Fruit fly (Drosophila melanogaster): ENCODE results near the gene CG10428.
A peak's percentile ranks its signal among the peaks of the same experiment; 100 is the strongest.

The CG10428 gene

DNA sequence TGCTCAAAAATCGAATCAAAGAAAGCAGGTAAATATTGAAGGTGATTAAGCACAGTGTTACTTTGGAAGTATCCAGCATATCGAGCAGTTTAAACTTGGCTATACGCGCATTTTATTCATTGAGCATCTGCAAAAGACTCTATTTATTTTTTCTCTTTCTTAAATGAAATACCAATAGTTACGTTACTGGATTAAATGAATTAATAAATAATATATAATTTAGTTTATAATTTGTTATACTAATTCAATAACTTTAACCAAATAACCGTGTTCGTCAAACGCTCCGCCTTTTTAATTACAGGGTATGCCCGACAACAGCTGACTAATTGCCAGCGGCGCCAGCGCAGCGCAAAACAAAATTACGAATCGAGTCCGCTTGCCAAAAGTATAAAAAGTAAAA is 18.2 kb downstream of the CG10428 start (continued):
- peak; percentile 19; the same call in 1 of the 3 replicates for TF ChIP-seq CG34422 (GFP tag; IDR thresholded peaks at IDR 0.05)
- no peak for TF ChIP-seq Elba2 (GFP tag; optimal IDR thresholded peaks at IDR 0.05)
- TF ChIP-seq CG6854 (GFP tag; optimal IDR thresholded peaks at IDR 0.05) = no peak
- no peak for TF ChIP-seq sr (GFP tag; IDR thresholded peaks at IDR 0.05)
- 0 out of 2 replicates have a peak, but pooled peaks have one; percentile 12 for TF ChIP-seq cas (GFP tag; IDR thresholded peaks at IDR 0.05)
- no peak for TF ChIP-seq zf30C (GFP tag; optimal IDR thresholded peaks at IDR 0.05)
- TF ChIP-seq fd96Cb (tag; optimal IDR thresholded peaks at IDR 0.05) = no peak
- TF ChIP-seq lab (GFP tag; optimal IDR thresholded peaks at IDR 0.05) = peak; percentile 79
- TF ChIP-seq ATbp (GFP tag; optimal IDR thresholded peaks at IDR 0.05) = no peak
- TF ChIP-seq CrebB (tag; optimal IDR thresholded peaks at IDR 0.05) = no peak
- TF ChIP-seq danr (GFP tag; IDR thresholded peaks at IDR 0.05) = peak; percentile 40; the same call in 1 of the 2 replicates
- TF ChIP-seq CG12219 (GFP tag; optimal IDR thresholded peaks at IDR 0.05) = no peak
- TF ChIP-seq slp2 (GFP tag; optimal IDR thresholded peaks at IDR 0.05) = no peak
- TF ChIP-seq fd3F (GFP tag; optimal IDR thresholded peaks at IDR 0.05) = peak; percentile 45
- TF ChIP-seq CG11093 (GFP tag; IDR thresholded peaks at IDR 0.05) = no peak
- no peak for TF ChIP-seq CG13624 (GFP tag; optimal IDR thresholded peaks at IDR 0.05)
- TF ChIP-seq al (GFP tag; IDR thresholded peaks at IDR 0.05) = peak; percentile 49; the same call in 1 of the 2 replicates
- TF ChIP-seq Doc3 (GFP tag; IDR thresholded peaks at IDR 0.05; ENCODE audit: partially characterized antibody) = no peak
- no peak for TF ChIP-seq unc-4 (GFP tag; IDR thresholded peaks at IDR 0.05; ENCODE audit: partially characterized antibody)
- peak; percentile 48; the same call in 1 of the 2 replicates for TF ChIP-seq lmd (GFP tag; IDR thresholded peaks at IDR 0.05)
- no peak for TF ChIP-seq wor (GFP tag; IDR thresholded peaks at IDR 0.05)
- peak; percentile 48 for TF ChIP-seq dmrt99B (tag; optimal IDR thresholded peaks at IDR 0.05)
- TF ChIP-seq CG17802 (tag; optimal IDR thresholded peaks at IDR 0.05) = no peak
- TF ChIP-seq vvl (GFP tag; IDR thresholded peaks at IDR 0.05) = peak; percentile 49
- no peak for TF ChIP-seq knrl (GFP tag; IDR thresholded peaks at IDR 0.05; ENCODE audit: partially characterized antibody)
- peak; percentile 29; the same call in 1 of the 2 replicates for TF ChIP-seq MBD-R2 (GFP tag; IDR thresholded peaks at IDR 0.05)
- peak; percentile 9; the same call in 1 of the 2 replicates for TF ChIP-seq CG31441 (GFP tag; IDR thresholded peaks at IDR 0.05)
- no peak for TF ChIP-seq btn (GFP tag; optimal IDR thresholded peaks at IDR 0.05)
- TF ChIP-seq CG10654 (GFP tag; optimal IDR thresholded peaks at IDR 0.05) = no peak
- TF ChIP-seq fd102C (GFP tag; optimal IDR thresholded peaks at IDR 0.05) = no peak
- TF ChIP-seq fd64A (GFP tag; optimal IDR thresholded peaks at IDR 0.05) = no peak
- 0 out of 3 replicates have a peak, but pooled peaks have one; percentile 13 for TF ChIP-seq CG7357 (GFP tag; IDR thresholded peaks at IDR 0.05)
- 0 out of 3 replicates have a peak, but pooled peaks have one; percentile 14 for TF ChIP-seq ken (GFP tag; IDR thresholded peaks at IDR 0.05)
- TF ChIP-seq GATAe (GFP tag; conservative IDR thresholded peaks at IDR 0.05) = no peak
- TF ChIP-seq CG12391 (tag; optimal IDR thresholded peaks at IDR 0.05) = peak; percentile 47
- TF ChIP-seq aop (GFP tag; IDR thresholded peaks at IDR 0.05) = no peak
- no peak for TF ChIP-seq onecut (GFP tag; IDR thresholded peaks at IDR 0.05)
- TF ChIP-seq CG10543 (GFP tag; optimal IDR thresholded peaks at IDR 0.05) = peak; percentile 40
- TF ChIP-seq luna (GFP tag; optimal IDR thresholded peaks at IDR 0.05) = no peak
- TF ChIP-seq CG10959 (GFP tag; IDR thresholded peaks at IDR 0.05) = no peak
- no peak for TF ChIP-seq CG9609 (GFP tag; optimal IDR thresholded peaks at IDR 0.05)
- no peak for TF ChIP-seq peb (GFP tag; IDR thresholded peaks at IDR 0.05)
- peak; percentile 63 for TF ChIP-seq stc (GFP tag; IDR thresholded peaks at IDR 0.05)
- no peak for TF ChIP-seq Atf3 (GFP tag; optimal IDR thresholded peaks at IDR 0.05)
- no peak for TF ChIP-seq CG4404 (GFP tag; IDR thresholded peaks at IDR 0.05)
- TF ChIP-seq CG7963 (GFP tag; IDR thresholded peaks at IDR 0.05; ENCODE audit: partially characterized antibody) = no peak
- no peak for TF ChIP-seq CG2199 (GFP tag; IDR thresholded peaks at IDR 0.05)
- TF ChIP-seq CG18262 (tag; optimal IDR thresholded peaks at IDR 0.05) = no peak
- TF ChIP-seq tio (GFP tag; optimal IDR thresholded peaks at IDR 0.05) = no peak
- no peak for TF ChIP-seq Asciz (GFP tag; optimal IDR thresholded peaks at IDR 0.05)
- TF ChIP-seq chn (GFP tag; optimal IDR thresholded peaks at IDR 0.05) = no peak
